Fruit fly (Drosophila melanogaster) whole organism, wandering third instar larva: ENCODE measurements around the gene yellow-f2.

Experiments
- Abd-B ChIP-seq: fragments of >200 bp; optimal IDR thresholded peaks from 2 replicates; lab custom pipeline; 2017; ENCODE audit warnings: missing biosample characterization, missing genetic modification characterization
- CG32264 ChIP-seq: fragments of 200-800 bp; sonication (Bioruptor generic); optimal IDR thresholded peaks from 2 replicates; lab custom pipeline; 2016; ENCODE audit warnings: missing biosample characterization, missing genetic modification characterization
- CG9705 ChIP-seq: fragments of 200-800 bp; sonication (Bioruptor generic); optimal IDR thresholded peaks from 2 replicates; lab custom pipeline; 2018; ENCODE audit warnings: missing biosample characterization, mild to moderate bottlenecking, missing genetic modification characterization
- CrebA ChIP-seq: fragments of 200-800 bp; sonication (Bioruptor generic); optimal IDR thresholded peaks from 2 replicates; lab custom pipeline; 2016; ENCODE audit warnings: missing biosample characterization, mild to moderate bottlenecking, missing genetic modification characterization, borderline replicate concordance
- Dfd ChIP-seq: fragments of >200 bp; optimal IDR thresholded peaks from 2 replicates; lab custom pipeline; 2017; ENCODE audit warnings: missing biosample characterization, missing genetic modification characterization
- Dif ChIP-seq: fragments of 200-275, 200-300 bp; sonication (Bioruptor generic); optimal IDR thresholded peaks from 2 replicates; lab custom pipeline; 2018; ENCODE audit warnings: missing biosample characterization, missing genetic modification characterization; ENCODE audit not compliant: partially characterized antibody
- GATAd ChIP-seq: sonication (Bioruptor generic); optimal IDR thresholded peaks from 2 replicates; lab custom pipeline; 2016; ENCODE audit warnings: missing biosample characterization, missing genetic modification characterization
- HLH106 ChIP-seq: fragments of 200-800 bp; optimal IDR thresholded peaks from 3 replicates; lab custom pipeline; 2019; ENCODE audit warnings: missing biosample characterization, mild to moderate bottlenecking, missing genetic modification characterization, moderate library complexity
- Hnf4 ChIP-seq: fragments of 200-800 bp; sonication (Bioruptor generic); optimal IDR thresholded peaks from 2 replicates; lab custom pipeline; 2016; ENCODE audit warnings: missing biosample characterization, mild to moderate bottlenecking, missing genetic modification characterization
- Hr78 ChIP-seq: fragments of >200 bp; optimal IDR thresholded peaks from 2 replicates; lab custom pipeline; 2017; ENCODE audit warnings: missing biosample characterization, missing genetic modification characterization
- Hr83 ChIP-seq: fragments of 200-300 bp; sonication (Bioruptor generic); optimal IDR thresholded peaks from 2 replicates; lab custom pipeline; 2016; ENCODE audit warnings: missing biosample characterization, mild to moderate bottlenecking, missing genetic modification characterization, moderate library complexity; ENCODE audit not compliant: poor library complexity, severe bottlenecking
- Jra ChIP-seq: sonication (Bioruptor generic); optimal IDR thresholded peaks from 2 replicates; lab custom pipeline; 2016; ENCODE audit warnings: missing biosample characterization, missing genetic modification characterization
- Mio ChIP-seq: sonication (Bioruptor generic); optimal IDR thresholded peaks from 2 replicates; lab custom pipeline; 2016; ENCODE audit warnings: missing biosample characterization, missing genetic modification characterization
- Myc ChIP-seq: fragments of >200 bp; optimal IDR thresholded peaks from 2 replicates; lab custom pipeline; 2017
- N ChIP-seq: fragments of >200 bp; optimal IDR thresholded peaks from 2 replicates; lab custom pipeline; 2018; ENCODE audit warnings: missing biosample characterization, missing external identifiers, missing genetic modification characterization
- OdsH ChIP-seq: fragments of 200-800 bp; sonication (Bioruptor generic); optimal IDR thresholded peaks from 2 replicates; lab custom pipeline; 2016; ENCODE audit warnings: missing biosample characterization, mild to moderate bottlenecking, missing genetic modification characterization
- Rel ChIP-seq, 2 experiments: fragments of 200-800 bp; sonication (Bioruptor generic) in 1 of 2; optimal IDR thresholded peaks; 2 replicates in 1 of 2; 3 replicates in 1 of 2; lab custom pipeline; 2016 to 2019; ENCODE audit warnings: mild to moderate bottlenecking in 2 of 2, missing biosample characterization in 2 of 2, missing genetic modification characterization in 2 of 2, moderate library complexity in 1 of 2
- Sp1 ChIP-seq: fragments of 200-800 bp; sonication (Bioruptor generic); optimal IDR thresholded peaks from 3 replicates; lab custom pipeline; 2019; ENCODE audit warnings: missing biosample characterization, mild to moderate bottlenecking, missing genetic modification characterization, moderate library complexity
- Vsx2 ChIP-seq: fragments of 200-300, 225-300 bp; sonication (Bioruptor generic); optimal IDR thresholded peaks from 2 replicates; lab custom pipeline; 2018; ENCODE audit warnings: missing biosample characterization, missing genetic modification characterization; ENCODE audit not compliant: partially characterized antibody
- br ChIP-seq: fragments of 200-800 bp; sonication (Bioruptor generic); optimal IDR thresholded peaks from 2 replicates; lab custom pipeline; 2016; ENCODE audit warnings: missing biosample characterization, missing genetic modification characterization
- brk ChIP-seq: fragments of 200-800 bp; sonication (Bioruptor generic); optimal IDR thresholded peaks from 2 replicates; lab custom pipeline; 2016; ENCODE audit warnings: missing biosample characterization, mild to moderate bottlenecking, missing genetic modification characterization
- dl ChIP-seq, 2 experiments: fragments of 175-275, 200-275 bp in 1 of 2; fragments of 200-275 bp in 1 of 2; sonication (Bioruptor generic); optimal IDR thresholded peaks; lab custom pipeline; 2018; ENCODE audit warnings: mild to moderate bottlenecking in 2 of 2, missing biosample characterization in 2 of 2, missing genetic modification characterization in 2 of 2, moderate library complexity in 2 of 2; ENCODE audit not compliant: partially characterized antibody in 2 of 2, insufficient read depth in 1 of 2
- dmrt93B ChIP-seq: fragments of 200-800 bp; sonication (Bioruptor generic); optimal IDR thresholded peaks from 2 replicates; lab custom pipeline; 2018; ENCODE audit warnings: missing biosample characterization, mild to moderate bottlenecking, missing genetic modification characterization
- dsf ChIP-seq: sonication (Bioruptor generic); optimal IDR thresholded peaks from 2 replicates; lab custom pipeline; 2016; ENCODE audit warnings: missing biosample characterization, missing genetic modification characterization, borderline replicate concordance
- ey ChIP-seq: fragments of 200-800 bp; sonication (Bioruptor generic); optimal IDR thresholded peaks from 2 replicates; lab custom pipeline; 2016; ENCODE audit warnings: missing biosample characterization, missing genetic modification characterization
- foxo ChIP-seq, 2 experiments: fragments of 200-800 bp; sonication (Bioruptor generic); optimal IDR thresholded peaks; 2 replicates in 1 of 2; 3 replicates in 1 of 2; lab custom pipeline; 2016 to 2017; ENCODE audit warnings: missing biosample characterization in 2 of 2, missing genetic modification characterization in 2 of 2
- fru ChIP-seq: fragments of 200-800 bp; sonication (Bioruptor generic); optimal IDR thresholded peaks from 3 replicates; lab custom pipeline; 2016; ENCODE audit warnings: missing biosample characterization, mild to moderate bottlenecking, missing genetic modification characterization
- h ChIP-seq: fragments of 200-800 bp; sonication (Bioruptor generic); optimal IDR thresholded peaks from 3 replicates; lab custom pipeline; 2016; ENCODE audit warnings: missing biosample characterization, mild to moderate bottlenecking, missing genetic modification characterization
- jim ChIP-seq: fragments of 175-275, 200-325 bp; sonication (Bioruptor generic); optimal IDR thresholded peaks from 2 replicates; lab custom pipeline; 2016; ENCODE audit warnings: missing biosample characterization, mild to moderate bottlenecking, missing genetic modification characterization
- lola ChIP-seq: fragments of >200 bp; optimal IDR thresholded peaks from 2 replicates; lab custom pipeline; 2017; ENCODE audit warnings: missing biosample characterization, missing genetic modification characterization
- pan ChIP-seq: fragments of >200 bp; optimal IDR thresholded peaks from 2 replicates; lab custom pipeline; 2017
- psq ChIP-seq: fragments of 200-800 bp; sonication (Bioruptor generic); optimal IDR thresholded peaks from 3 replicates; lab custom pipeline; 2017; ENCODE audit warnings: missing biosample characterization, mild to moderate bottlenecking, missing genetic modification characterization, moderate library complexity
- rgr ChIP-seq: fragments of 200-800 bp; sonication (Bioruptor generic); optimal IDR thresholded peaks from 3 replicates; lab custom pipeline; 2016; ENCODE audit warnings: missing biosample characterization, mild to moderate bottlenecking, missing genetic modification characterization
- sage ChIP-seq: fragments of 200-800 bp; sonication (Bioruptor generic); optimal IDR thresholded peaks from 2 replicates; lab custom pipeline; 2016; ENCODE audit warnings: missing biosample characterization, mild to moderate bottlenecking, missing genetic modification characterization
- sv ChIP-seq: fragments of 200-800 bp; sonication (Bioruptor generic); optimal IDR thresholded peaks from 3 replicates; lab custom pipeline; 2016; ENCODE audit warnings: missing biosample characterization, missing genetic modification characterization
- tai ChIP-seq: sonication (Bioruptor generic); optimal IDR thresholded peaks from 2 replicates; lab custom pipeline; 2016; ENCODE audit warnings: missing biosample characterization, missing genetic modification characterization
- usp ChIP-seq: fragments of >200 bp; optimal IDR thresholded peaks from 2 replicates; lab custom pipeline; 2017; ENCODE audit warnings: missing biosample characterization, missing genetic modification characterization
- woc ChIP-seq: sonication (Bioruptor generic); optimal IDR thresholded peaks from 2 replicates; lab custom pipeline; 2016; ENCODE audit warnings: missing biosample characterization, mild to moderate bottlenecking, missing genetic modification characterization

The yellow-f2 gene

DNA sequence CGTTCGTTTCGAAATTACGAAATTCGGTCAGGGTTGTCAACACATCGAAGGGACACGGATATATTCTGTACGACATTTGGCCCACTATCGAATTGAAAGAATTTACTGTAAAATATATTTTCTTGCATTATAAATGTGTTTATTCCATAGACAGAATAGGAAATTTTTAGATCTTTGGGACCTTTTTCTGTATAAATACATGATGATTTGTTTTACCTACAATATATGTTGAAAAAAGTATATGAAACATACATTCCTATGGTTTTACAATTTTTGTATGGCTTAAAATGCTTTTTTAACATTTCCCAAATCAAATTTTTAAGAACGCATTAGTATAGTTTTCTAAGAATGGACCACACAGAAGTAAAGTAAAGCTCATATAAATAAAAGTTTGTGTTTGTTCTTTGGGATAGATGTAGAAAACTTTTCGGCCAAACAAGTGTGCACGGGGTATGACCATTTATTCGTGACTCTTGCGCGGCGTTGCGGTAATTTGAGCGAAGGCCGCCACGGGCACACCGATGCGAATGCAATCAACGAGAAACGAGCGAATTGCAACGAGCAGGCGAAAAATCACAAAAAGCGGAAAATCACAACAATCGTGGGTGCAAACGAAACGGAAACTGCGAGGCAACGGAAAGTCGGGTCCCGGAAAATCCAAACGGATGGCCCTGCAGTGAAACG lies 2.7 kb upstream of the yellow-f2 start, which contains the start of the genes CG17327, CG44194 and CG7518:
Gene CG17327, minus strand, starts transcription at position 177 of the 684 bp plus-strand sequence.
Gene CG44194, minus strand, starts transcription at position 177 of the 684 bp plus-strand sequence.
Gene CG7518, plus strand, starts transcription at position 540 of the 684 bp plus-strand sequence.
- no peak for TF ChIP-seq Hr78 (GFP tag; lab: Kevin White, UChicago)
- no peak for TF ChIP-seq Sp1
- no peak for TF ChIP-seq Dfd (GFP tag; lab: Kevin White, UChicago)
- peak; percentile 43 for TF ChIP-seq Hr83 (GFP tag; lab: Kevin White, UChicago)
- TF ChIP-seq CG9705 (GFP tag; lab: Kevin White, UChicago) = no peak
- TF ChIP-seq rgr (GFP tag; lab: Kevin White, UChicago) = no peak
- TF ChIP-seq lola (GFP tag; lab: Kevin White, UChicago) = no peak
- TF ChIP-seq dsf (GFP tag; lab: Kevin White, UChicago) = no peak
- no peak for TF ChIP-seq tai
- TF ChIP-seq fru (GFP tag; lab: Kevin White, UChicago) = no peak
- no peak for TF ChIP-seq CG32264 (GFP tag; lab: Kevin White, UChicago)
- no peak for TF ChIP-seq CrebA (GFP tag; lab: Kevin White, UChicago)
- TF ChIP-seq GATAd = no peak
- TF ChIP-seq psq (GFP tag; lab: Kevin White, UChicago) = peak; percentile 7
- TF ChIP-seq Myc (lab: Kevin White, UChicago) = no peak
- no peak for TF ChIP-seq foxo (GFP tag; optimal IDR thresholded peaks at IDR 0.05; lab: Kevin White, UChicago)
- TF ChIP-seq Abd-B (GFP tag; lab: Kevin White, UChicago) = no peak
- TF ChIP-seq Mio (GFP tag; lab: Kevin White, UChicago) = no peak
- no peak for TF ChIP-seq Vsx2 (GFP tag; lab: Kevin White, UChicago)
- TF ChIP-seq Jra (GFP tag; lab: Kevin White, UChicago) = no peak
- TF ChIP-seq dmrt93B (GFP tag; lab: Kevin White, UChicago) = no peak
- no peak for TF ChIP-seq usp (GFP tag; lab: Kevin White, UChicago)
- TF ChIP-seq Dif (GFP tag; lab: Kevin White, UChicago) = no peak
- no peak for TF ChIP-seq HLH106 (tag; lab: Kevin White, UChicago)
- TF ChIP-seq brk (GFP tag; lab: Kevin White, UChicago) = no peak
- no peak for TF ChIP-seq woc
- TF ChIP-seq jim (GFP tag; lab: Kevin White, UChicago) = no peak
- TF ChIP-seq sv (GFP tag; lab: Kevin White, UChicago) = no peak
- no peak for TF ChIP-seq OdsH (GFP tag; lab: Kevin White, UChicago)
- no peak for TF ChIP-seq sage (GFP tag; lab: Kevin White, UChicago)
- TF ChIP-seq br = no peak
- no peak for TF ChIP-seq dl (GFP tag; optimal IDR thresholded peaks at IDR 0.05; lab: Kevin White, UChicago; ENCODE audit: insufficient read depth in 1 of 2, partially characterized antibody in 2 of 2)
- peak; percentile 25 for TF ChIP-seq N
- TF ChIP-seq Hnf4 (GFP tag; lab: Kevin White, UChicago) = no peak
- no peak for TF ChIP-seq h (GFP tag; lab: Kevin White, UChicago)
- no peak for TF ChIP-seq pan
- no peak for TF ChIP-seq Rel (GFP tag; optimal IDR thresholded peaks at IDR 0.05; lab: Kevin White, UChicago)
- peak; percentile 82 for TF ChIP-seq Rel (tag; optimal IDR thresholded peaks at IDR 0.05; lab: Kevin White, UChicago)
- peak; percentile 28 for TF ChIP-seq ey (GFP tag; lab: Kevin White, UChicago)

dm6 chr3R:12995522-12995921 lies 575 bp upstream of the yellow-f2 start, which contains the start of gene CG7488:
Gene CG7488 (plus strand): TSS chr3R:12995620.
- TF ChIP-seq h (GFP tag; lab: Kevin White, UChicago) (no peak), Vsx2 (GFP tag; lab: Kevin White, UChicago) (no peak), lola (GFP tag; lab: Kevin White, UChicago) (no peak), Hr83 (GFP tag; lab: Kevin White, UChicago) (no peak), Myc (lab: Kevin White, UChicago) (no peak), CrebA (GFP tag; lab: Kevin White, UChicago) (no peak), ey (GFP tag; lab: Kevin White, UChicago) (no peak), Dfd (GFP tag; lab: Kevin White, UChicago) (no peak), Abd-B (GFP tag; lab: Kevin White, UChicago) (no peak), foxo (GFP tag; optimal IDR thresholded peaks at IDR 0.05; lab: Kevin White, UChicago) (no peak), dsf (GFP tag; lab: Kevin White, UChicago) (no peak), GATAd (no peak), br (no peak), brk (GFP tag; lab: Kevin White, UChicago) (no peak)
- TF ChIP-seq, all 38 proteins: peak for 0
